Worm (Caenorhabditis elegans) whole organism, late embryonic: ENCODE results near the gene ZK596.3.

Source experiments
- C38D4.7 ChIP-seq: fragments of 200-800 bp; sonication (Bioruptor generic); optimal IDR thresholded peaks from 2 replicates; lab custom pipeline; 2018; ENCODE audit warnings: mild to moderate bottlenecking, missing genetic modification characterization, moderate library complexity, missing compliant biosample characterization
- K02D7.2 ChIP-seq: sonication (generic microtip); optimal IDR thresholded peaks from 2 replicates; lab custom pipeline; 2017; ENCODE audit warnings: mild to moderate bottlenecking, missing genetic modification characterization, missing compliant biosample characterization
- Y22D7AL.16 ChIP-seq: sonication (generic microtip); optimal IDR thresholded peaks from 2 replicates; lab custom pipeline; 2016; ENCODE audit warnings: missing genetic modification characterization, missing compliant biosample characterization
- ahr-1 ChIP-seq: sonication (generic microtip); optimal IDR thresholded peaks from 2 replicates; lab custom pipeline; 2016; ENCODE audit warnings: missing genetic modification characterization, missing compliant biosample characterization
- ceh-14 ChIP-seq: sonication (generic microtip); optimal IDR thresholded peaks from 2 replicates; lab custom pipeline; 2016; ENCODE audit warnings: missing genotype, missing genetic modification characterization, missing compliant biosample characterization
- ceh-18 ChIP-seq: sonication (generic microtip); optimal IDR thresholded peaks from 2 replicates; lab custom pipeline; 2016; ENCODE audit warnings: missing genetic modification characterization, missing compliant biosample characterization
- ceh-2 ChIP-seq: sonication (generic microtip); optimal IDR thresholded peaks from 2 replicates; lab custom pipeline; 2016; ENCODE audit warnings: missing genotype, missing genetic modification characterization, missing compliant biosample characterization
- ceh-22 ChIP-seq: sonication (generic microtip); optimal IDR thresholded peaks from 2 replicates; lab custom pipeline; 2017; ENCODE audit warnings: missing biosample characterization, missing genetic modification characterization
- ceh-24 ChIP-seq: sonication (generic microtip); optimal IDR thresholded peaks from 2 replicates; lab custom pipeline; 2016; ENCODE audit warnings: mild to moderate bottlenecking, missing genetic modification characterization, missing compliant biosample characterization
- ceh-31 ChIP-seq: sonication (generic microtip); optimal IDR thresholded peaks from 2 replicates; lab custom pipeline; 2016; ENCODE audit warnings: missing genetic modification characterization, missing compliant biosample characterization
- ceh-45 ChIP-seq: fragments of 200-800 bp; sonication (Bioruptor generic); IDR thresholded peaks from 2 replicates; pipeline ENCODE4 v1.3.6; 2022; ENCODE audit warnings: missing genetic modification reagents, missing genetic modification characterization, missing compliant biosample characterization
- ceh-9 ChIP-seq: sonication (generic microtip); optimal IDR thresholded peaks from 2 replicates; lab custom pipeline; 2016; ENCODE audit warnings: mild to moderate bottlenecking, missing genetic modification characterization, inconsistent platforms, missing compliant biosample characterization
- che-1 ChIP-seq: sonication (generic microtip); optimal IDR thresholded peaks from 2 replicates; lab custom pipeline; 2016; ENCODE audit warnings: mild to moderate bottlenecking, missing genetic modification characterization, missing compliant biosample characterization
- dve-1 ChIP-seq: sonication (generic microtip); optimal IDR thresholded peaks from 2 replicates; lab custom pipeline; 2017; ENCODE audit warnings: antibody characterized with exemption, mild to moderate bottlenecking, missing genetic modification characterization, missing compliant biosample characterization
- elt-2 ChIP-seq: sonication (generic microtip); optimal IDR thresholded peaks from 2 replicates; lab custom pipeline; 2016; ENCODE audit warnings: missing genetic modification reagents, missing genetic modification characterization, missing compliant biosample characterization
- elt-4 ChIP-seq: sonication (generic microtip); optimal IDR thresholded peaks from 2 replicates; lab custom pipeline; 2016; ENCODE audit warnings: missing genetic modification characterization, missing compliant biosample characterization
- eyg-1 ChIP-seq: sonication (generic microtip); optimal IDR thresholded peaks from 2 replicates; lab custom pipeline; 2016; ENCODE audit warnings: missing genotype, missing genetic modification characterization, missing compliant biosample characterization
- fkh-10 ChIP-seq: fragments of 150-350 bp; optimal IDR thresholded peaks from 2 replicates; lab custom pipeline; 2014; ENCODE audit warnings: missing biosample characterization, missing genetic modification reagents, missing genetic modification characterization
- gmeb-2 ChIP-seq: sonication (generic microtip); optimal IDR thresholded peaks from 2 replicates; lab custom pipeline; 2016; ENCODE audit warnings: missing genetic modification characterization, inconsistent platforms, missing compliant biosample characterization
- hlh-15 ChIP-seq: sonication (generic microtip); optimal IDR thresholded peaks from 2 replicates; lab custom pipeline; 2016; ENCODE audit warnings: missing genetic modification characterization, missing compliant biosample characterization
- hlh-8 ChIP-seq: sonication (generic microtip); optimal IDR thresholded peaks from 2 replicates; lab custom pipeline; 2016; ENCODE audit warnings: missing genotype, missing genetic modification characterization, missing compliant biosample characterization
- lim-6 ChIP-seq: sonication (generic microtip); optimal IDR thresholded peaks from 2 replicates; lab custom pipeline; 2016; ENCODE audit warnings: missing genetic modification characterization, missing compliant biosample characterization
- mec-3 ChIP-seq: sonication (generic microtip); optimal IDR thresholded peaks from 2 replicates; lab custom pipeline; 2016; ENCODE audit warnings: borderline replicate concordance, missing genetic modification characterization, missing compliant biosample characterization
- nfya-1 ChIP-seq: sonication (generic microtip); optimal IDR thresholded peaks from 2 replicates; lab custom pipeline; 2017; ENCODE audit warnings: missing genetic modification characterization, mild to moderate bottlenecking, missing compliant biosample characterization, antibody characterized with exemption, moderate library complexity
- nhr-232 ChIP-seq: sonication (generic microtip); optimal IDR thresholded peaks from 2 replicates; lab custom pipeline; 2016; ENCODE audit warnings: missing genetic modification characterization, missing compliant biosample characterization
- npax-4 ChIP-seq: sonication (generic microtip); optimal IDR thresholded peaks from 2 replicates; lab custom pipeline; 2016; ENCODE audit warnings: missing genetic modification characterization, missing compliant biosample characterization
- odd-2 ChIP-seq: sonication (generic microtip); optimal IDR thresholded peaks from 2 replicates; lab custom pipeline; 2017; ENCODE audit warnings: antibody characterized with exemption, mild to moderate bottlenecking, missing genetic modification characterization, missing compliant biosample characterization
- pag-3 ChIP-seq: sonication (generic microtip); optimal IDR thresholded peaks from 2 replicates; lab custom pipeline; 2016; ENCODE audit warnings: missing compliant biosample characterization, missing genetic modification characterization, borderline replicate concordance
- pax-1 ChIP-seq: fragments of 150-350 bp; optimal IDR thresholded peaks from 2 replicates; lab custom pipeline; 2014; ENCODE audit warnings: missing biosample characterization, missing genetic modification characterization
- pha-4 ChIP-seq: fragments of 150-350 bp; optimal IDR thresholded peaks from 2 replicates; lab custom pipeline; 2018; ENCODE audit warnings: missing biosample characterization, missing genetic modification reagents, missing genetic modification characterization
- pqm-1 ChIP-seq: sonication (generic microtip); optimal IDR thresholded peaks from 2 replicates; lab custom pipeline; 2016; ENCODE audit warnings: missing genetic modification characterization, missing compliant biosample characterization
- pros-1 ChIP-seq: fragments of 150-350 bp; optimal IDR thresholded peaks from 2 replicates; lab custom pipeline; 2014; ENCODE audit warnings: missing biosample characterization, missing genetic modification reagents, missing genetic modification characterization
- rnt-1 ChIP-seq: sonication (generic microtip); optimal IDR thresholded peaks from 2 replicates; lab custom pipeline; 2016; ENCODE audit warnings: missing genetic modification characterization, missing compliant biosample characterization
- sdc-2 ChIP-seq: sonication (generic microtip); optimal IDR thresholded peaks from 2 replicates; lab custom pipeline; 2016; ENCODE audit warnings: missing genotype, missing genetic modification characterization, missing compliant biosample characterization
- syd-9 ChIP-seq: sonication (generic microtip); optimal IDR thresholded peaks from 2 replicates; lab custom pipeline; 2016; ENCODE audit warnings: mild to moderate bottlenecking, missing genetic modification characterization, moderate library complexity, missing compliant biosample characterization
- tbx-2 ChIP-seq: sonication (generic microtip); optimal IDR thresholded peaks from 2 replicates; lab custom pipeline; 2016; ENCODE audit warnings: missing genetic modification characterization, missing compliant biosample characterization
- tbx-7 ChIP-seq: sonication (generic microtip); optimal IDR thresholded peaks from 2 replicates; lab custom pipeline; 2016; ENCODE audit warnings: missing genotype, missing genetic modification characterization, missing compliant biosample characterization
- unc-42 ChIP-seq: sonication (generic microtip); optimal IDR thresholded peaks from 2 replicates; lab custom pipeline; 2016; ENCODE audit warnings: missing genotype, missing genetic modification characterization, missing compliant biosample characterization
- unc-55 ChIP-seq: sonication (generic microtip); optimal IDR thresholded peaks from 2 replicates; lab custom pipeline; 2017; ENCODE audit warnings: missing biosample characterization, missing genetic modification reagents, missing genetic modification characterization
- ztf-16 ChIP-seq: sonication (generic microtip); optimal IDR thresholded peaks from 2 replicates; lab custom pipeline; 2017; ENCODE audit warnings: missing genetic modification characterization, missing compliant biosample characterization

Gene ZK596.3

ce11 chrIV:10891993-10892392 lies 12.2 kb downstream of the ZK596.3 start, which contains the start of gene srlf-12:
TSS of gene srlf-12 (minus strand) at chrIV:10892093.
- TF ChIP-seq ceh-9 (tag; lab: Kevin White, UChicago) (no peak), C38D4.7 (GFP tag; lab: Kevin White, UChicago) (no peak), dve-1 (no peak), unc-42 (no peak), Y22D7AL.16 (tag; lab: Kevin White, UChicago) (no peak), ztf-16 (no peak), elt-4 (no peak), sdc-2 (tag; lab: Kevin White, UChicago) (no peak), tbx-2 (no peak), fkh-10 (GFP tag; lab: Kevin White, UChicago) (no peak), tbx-7 (no peak), gmeb-2 (no peak), syd-9 (tag; lab: Kevin White, UChicago) (no peak)

- TF ChIP-seq hlh-15 (tag; lab: Kevin White, UChicago): no peak
Observed at ce11 chrIV:10889820-10890462, 14.2 kb downstream of the ZK596.3 start, which contains the start of gene F13E9.15. TSS of gene F13E9.15 (minus strand) at chrIV:10889870.

ce11 chrIV:10887285-10887684 lies 16.9 kb downstream of the ZK596.3 start, which contains the start of gene F13E9.16:
TSS of gene F13E9.16 (minus strand) at chrIV:10887385.
- no peak for TF ChIP-seq pag-3 (tag; lab: Kevin White, UChicago)
- no peak for TF ChIP-seq gmeb-2

ce11 chrIV:10885915-10886314 lies 18.3 kb downstream of the ZK596.3 start, which contains the start of gene srlf-11:
TSS of gene srlf-11 (minus strand) at chrIV:10886015.
- no peak for TF ChIP-seq mec-3
- no peak for TF ChIP-seq che-1 (tag; lab: Kevin White, UChicago)
- TF ChIP-seq unc-55 (GFP tag; lab: Kevin White, UChicago): no peak
- no peak for TF ChIP-seq nfya-1 (tag; lab: Kevin White, UChicago)
- no peak for TF ChIP-seq ceh-45 (GFP tag; lab: Robert Waterston, UW)
- no peak for TF ChIP-seq ceh-31
- TF ChIP-seq tbx-2: no peak
- TF ChIP-seq tbx-7: no peak
- TF ChIP-seq npax-4 (tag; lab: Kevin White, UChicago): no peak
- no peak for TF ChIP-seq pqm-1 (tag; lab: Kevin White, UChicago)
- no peak for TF ChIP-seq pha-4 (tag; lab: Kevin White, UChicago)
- TF ChIP-seq rnt-1 (tag; lab: Kevin White, UChicago): no peak
- TF ChIP-seq ceh-2 (tag; lab: Kevin White, UChicago): no peak
- no peak for TF ChIP-seq ceh-24 (tag; lab: Kevin White, UChicago)
- TF ChIP-seq pag-3 (tag; lab: Kevin White, UChicago): no peak
- no peak for TF ChIP-seq pax-1 (tag; lab: Kevin White, UChicago)
- TF ChIP-seq pros-1: no peak
- no peak for TF ChIP-seq nhr-232 (tag; lab: Kevin White, UChicago)
- no peak for TF ChIP-seq ztf-16

ce11 chrIV:10884263-10884662 lies 19.9 kb downstream of the ZK596.3 start, which contains the start of gene F13E9.5:
TSS of gene F13E9.5 (minus strand) at chrIV:10884363.
- TF ChIP-seq ahr-1 (tag; lab: Kevin White, UChicago): no peak
- no peak for TF ChIP-seq nfya-1 (tag; lab: Kevin White, UChicago)
- no peak for TF ChIP-seq fkh-10 (GFP tag; lab: Kevin White, UChicago)
- no peak for TF ChIP-seq nhr-232 (tag; lab: Kevin White, UChicago)
- no peak for TF ChIP-seq odd-2 (tag; lab: Kevin White, UChicago)
- no peak for TF ChIP-seq eyg-1
- no peak for TF ChIP-seq pros-1
- TF ChIP-seq hlh-8 (tag; lab: Kevin White, UChicago): no peak
- no peak for TF ChIP-seq lim-6 (tag; lab: Kevin White, UChicago)
- no peak for TF ChIP-seq K02D7.2
- no peak for TF ChIP-seq ceh-22 (tag; lab: Kevin White, UChicago)
- no peak for TF ChIP-seq ceh-18 (tag; lab: Kevin White, UChicago)
- no peak for TF ChIP-seq elt-2 (tag; lab: Kevin White, UChicago)
- TF ChIP-seq ceh-14 (tag; lab: Kevin White, UChicago): no peak
- TF ChIP-seq syd-9 (tag; lab: Kevin White, UChicago): no peak
